Worm (Caenorhabditis elegans): ENCODE measurements around the gene Y48A6C.8.
A peak's percentile ranks its signal among the peaks of the same experiment; 100 is the strongest.

Y48A6C.8 gene

DNA sequence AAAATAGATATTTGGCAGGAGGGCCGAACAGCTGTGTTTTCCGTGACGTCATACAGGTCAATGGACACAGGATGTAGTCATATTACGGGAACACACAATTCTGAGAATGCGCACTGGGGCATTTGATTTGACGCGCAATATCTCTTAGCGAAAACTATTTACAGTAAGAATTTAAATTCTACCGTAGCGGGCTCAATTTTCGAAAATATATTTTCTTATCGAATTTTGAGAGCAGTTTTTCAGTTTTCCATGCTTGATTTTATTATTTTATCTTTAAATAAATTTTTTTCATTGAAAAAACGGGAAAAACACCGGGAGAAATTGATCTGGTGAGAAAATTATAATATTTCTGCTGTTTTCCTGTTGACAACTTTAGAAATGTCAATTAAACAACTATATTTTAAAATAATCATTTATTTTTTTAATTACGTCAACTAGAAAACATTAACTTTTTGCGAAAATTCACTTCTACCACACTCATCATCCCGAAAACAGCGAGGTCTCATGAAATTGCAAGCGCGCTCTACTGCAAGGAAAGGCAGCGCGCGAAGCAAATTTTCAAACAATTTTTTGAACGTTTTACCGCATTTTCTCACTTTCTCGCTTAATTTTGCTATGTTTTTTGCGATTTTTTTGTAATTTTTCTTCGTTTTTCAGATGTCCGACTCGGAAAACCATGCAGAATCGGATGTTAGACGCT lies 14.5 kb upstream of the Y48A6C.8 start, which contains the start of the genes Y47D3A.1 and pola-1 (continued):
- peak; percentile 65 for TF ChIP-seq vab-7 (GFP tag; IDR thresholded peaks at IDR 0.05)

DNA sequence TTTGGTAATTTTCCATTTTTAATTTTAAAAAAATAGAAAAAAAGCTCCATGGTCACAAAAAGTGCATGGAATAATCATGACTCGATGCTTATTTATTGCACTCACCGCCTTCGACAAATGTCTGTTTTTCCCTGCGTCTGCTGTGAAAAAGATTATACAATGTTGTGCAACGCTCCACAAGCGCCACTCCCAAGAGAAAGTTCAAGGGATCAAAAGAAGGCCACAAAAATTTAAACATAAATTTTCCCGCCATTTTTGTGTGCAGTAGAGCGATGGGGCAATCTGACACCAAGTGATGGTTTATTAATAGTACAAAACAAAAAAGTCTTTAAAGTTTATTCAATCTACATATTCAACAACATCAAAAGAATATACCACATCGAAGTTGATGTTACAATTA lies 11.5 kb upstream of the Y48A6C.8 start, which contains the start of gene fbxa-128:
TSS of gene fbxa-128 (minus strand) at position 192 of the 400 bp plus-strand sequence.
- peak; percentile 7 for TF ChIP-seq pqm-1 (tag; optimal IDR thresholded peaks at IDR 0.05)
- TF ChIP-seq unc-62 (GFP tag; optimal IDR thresholded peaks at IDR 0.05 in 1 of 2), result no peak
- TF ChIP-seq unc-62 (tag; optimal IDR thresholded peaks at IDR 0.05), result no peak
- TF ChIP-seq daf-12 (tag; optimal IDR thresholded peaks at IDR 0.05), result no peak
- no peak for TF ChIP-seq nhr-42 (GFP tag; IDR thresholded peaks at IDR 0.05)
- TF ChIP-seq pha-4 (GFP tag; IDR thresholded peaks at IDR 0.05), result no peak
- TF ChIP-seq pha-4 (tag; optimal IDR thresholded peaks at IDR 0.05), result peak; percentile 19
- no peak for TF ChIP-seq F26F4.8 (GFP tag; conservative IDR thresholded peaks at IDR 0.05)
- TF ChIP-seq F10B5.3 (tag; optimal IDR thresholded peaks at IDR 0.05), result no peak
- no peak for TF ChIP-seq unc-39 (tag; optimal IDR thresholded peaks at IDR 0.05)
- no peak for TF ChIP-seq T26A8.4 (GFP tag; IDR thresholded peaks at IDR 0.05)
- no peak for TF ChIP-seq duxl-1 (tag; optimal IDR thresholded peaks at IDR 0.05; ENCODE audit: poor library complexity)
- no peak for TF ChIP-seq nhr-76 (tag; optimal IDR thresholded peaks at IDR 0.05)
- no peak for TF ChIP-seq fos-1 (tag; optimal IDR thresholded peaks at IDR 0.05)
- TF ChIP-seq nhr-28 (tag; optimal IDR thresholded peaks at IDR 0.05), result peak; percentile 46
- TF ChIP-seq nhr-6 (tag; optimal IDR thresholded peaks at IDR 0.05), result peak; percentile 78
- no peak for TF ChIP-seq Y5F2A.4 (GFP tag; optimal IDR thresholded peaks at IDR 0.05)
- TF ChIP-seq dpl-1 (GFP tag; optimal IDR thresholded peaks at IDR 0.05), result peak; percentile 69
- TF ChIP-seq mdt-29 (GFP tag; IDR thresholded peaks at IDR 0.05), result no peak
- no peak for TF ChIP-seq aly-2 (tag; optimal IDR thresholded peaks at IDR 0.05)
- TF ChIP-seq ZK337.2 (GFP tag; IDR thresholded peaks at IDR 0.05), result no peak
- TF ChIP-seq egl-27 (tag; optimal IDR thresholded peaks at IDR 0.05), result no peak
- TF ChIP-seq daf-16 (GFP tag; optimal IDR thresholded peaks at IDR 0.05), result no peak
- peak; percentile 50 for TF ChIP-seq daf-16 (tag; optimal IDR thresholded peaks at IDR 0.05)
- TF ChIP-seq mxl-2 (GFP tag; conservative IDR thresholded peaks at IDR 0.05), result no peak
- TF ChIP-seq tra-1 (GFP tag; IDR thresholded peaks at IDR 0.05), result no peak
- TF ChIP-seq hlh-30 (tag; optimal IDR thresholded peaks at IDR 0.05; ENCODE audit: insufficient read depth), result peak; percentile 7
- TF ChIP-seq gei-8 (GFP tag; optimal IDR thresholded peaks at IDR 0.05), result no peak
- no peak for TF ChIP-seq ceh-82 (tag; optimal IDR thresholded peaks at IDR 0.05)
- TF ChIP-seq hmg-1.1 (GFP tag; IDR thresholded peaks at IDR 0.05), result peak; percentile 30; the same call in 1 of the 2 replicates
- peak in 1 of 2 experiments; percentile 77 for TF ChIP-seq lsy-2 (tag; optimal IDR thresholded peaks at IDR 0.05)
- TF ChIP-seq zip-2 (tag; optimal IDR thresholded peaks at IDR 0.05), result peak; percentile 88
- TF ChIP-seq tag-97 (GFP tag; IDR thresholded peaks at IDR 0.05), result no peak
- peak; percentile 83 for TF ChIP-seq dve-1 (tag; optimal IDR thresholded peaks at IDR 0.05; ENCODE audit: insufficient read depth)
- TF ChIP-seq Y48G9A.11 (GFP tag; IDR thresholded peaks at IDR 0.05), result no peak
- 0 out of 2 replicates have a peak, but pooled peaks have one; percentile 31 for TF ChIP-seq dmd-6 (GFP tag; IDR thresholded peaks at IDR 0.05)
- no peak for TF ChIP-seq ztf-7 (tag; optimal IDR thresholded peaks at IDR 0.05)
- peak; percentile 29 for TF ChIP-seq mep-1 (tag; optimal IDR thresholded peaks at IDR 0.05)
- no peak for TF ChIP-seq ceh-20 (GFP tag; IDR thresholded peaks at IDR 0.05)
- TF ChIP-seq mxl-3 (GFP tag; optimal IDR thresholded peaks at IDR 0.05), result no peak
